Fruit fly (Drosophila melanogaster) whole organism, embryonic: Measurements from ENCODE around the gene Cpr64Ab.

Experiments
- B-H1 ChIP-seq: fragments of 200-800 bp; sonication (Bioruptor generic); IDR thresholded peaks from 3 replicates; pipeline ENCODE4 v1.3.6; 2022; ENCODE audit warnings: missing biosample characterization, missing genetic modification characterization
- BtbVII ChIP-seq: fragments of 200-800 bp; sonication (Bioruptor generic); optimal IDR thresholded peaks from 3 replicates; lab custom pipeline; 2017; ENCODE audit warnings: missing biosample characterization, mild to moderate bottlenecking, missing genetic modification characterization
- CG1024 ChIP-seq: fragments of 200-800 bp; sonication (Bioruptor generic); IDR thresholded peaks from 2 replicates; pipeline ENCODE4 v1.3.6; 2022; ENCODE audit warnings: missing biosample characterization, missing genetic modification characterization
- CG10543 ChIP-seq: fragments of 200-800 bp; sonication (Bioruptor generic); optimal IDR thresholded peaks from 3 replicates; lab custom pipeline; 2017; ENCODE audit warnings: missing biosample characterization, mild to moderate bottlenecking, missing genetic modification characterization, moderate library complexity
- CG10654 ChIP-seq: fragments of 200-800 bp; sonication (Bioruptor generic); optimal IDR thresholded peaks from 2 replicates; lab custom pipeline; 2016; ENCODE audit warnings: missing biosample characterization, missing genetic modification characterization
- CG10979 ChIP-seq: fragments of 200-800 bp; sonication (Bioruptor generic); optimal IDR thresholded peaks from 2 replicates; lab custom pipeline; 2018; ENCODE audit warnings: missing biosample characterization, mild to moderate bottlenecking, missing genetic modification characterization, moderate library complexity
- CG12744 ChIP-seq: fragments of 200-800 bp; sonication (Bioruptor generic); optimal IDR thresholded peaks from 2 replicates; lab custom pipeline; 2016; ENCODE audit warnings: missing biosample characterization, missing genetic modification characterization
- CG13775 ChIP-seq: fragments of 200-800 bp; sonication (Bioruptor generic); optimal IDR thresholded peaks from 3 replicates; lab custom pipeline; 2017; ENCODE audit warnings: missing biosample characterization, mild to moderate bottlenecking, missing genetic modification characterization
- CG16813 ChIP-seq: fragments of 200-800 bp; sonication (Bioruptor generic); IDR thresholded peaks from 3 replicates; pipeline ENCODE4 v1.3.6; 2022; ENCODE audit warnings: missing biosample characterization, missing genetic modification characterization; ENCODE audit not compliant: partially characterized antibody
- CG16815 ChIP-seq: fragments of 200-800 bp; sonication (Bioruptor generic); optimal IDR thresholded peaks from 3 replicates; lab custom pipeline; 2017; ENCODE audit warnings: missing biosample characterization, mild to moderate bottlenecking, missing genetic modification characterization
- CG17186 ChIP-seq: fragments of 200-800 bp; sonication (Bioruptor generic); optimal IDR thresholded peaks from 3 replicates; lab custom pipeline; 2017; ENCODE audit warnings: missing biosample characterization, missing genetic modification reagents, missing genetic modification characterization
- CG17359 ChIP-seq: fragments of 200-800 bp; sonication (Bioruptor generic); optimal IDR thresholded peaks from 3 replicates; lab custom pipeline; 2018; ENCODE audit warnings: missing biosample characterization, mild to moderate bottlenecking, missing genetic modification characterization, moderate library complexity
- CG17612 ChIP-seq: fragments of 200-800 bp; sonication (Bioruptor generic); IDR thresholded peaks from 2 replicates; pipeline ENCODE4 v1.3.6; 2022; ENCODE audit warnings: missing biosample characterization, missing genetic modification characterization
- CG1832 ChIP-seq: fragments of 200-800 bp; sonication (Bioruptor generic); optimal IDR thresholded peaks from 2 replicates; lab custom pipeline; 2017; ENCODE audit warnings: missing biosample characterization, mild to moderate bottlenecking, missing genetic modification characterization, inconsistent platforms
- CG18764 ChIP-seq: fragments of 200-800 bp; sonication (Bioruptor generic); optimal IDR thresholded peaks from 3 replicates; lab custom pipeline; 2016; ENCODE audit warnings: missing biosample characterization, missing genetic modification characterization
- CG2120 ChIP-seq: fragments of 200-800 bp; sonication (Bioruptor generic); optimal IDR thresholded peaks from 3 replicates; lab custom pipeline; 2016; ENCODE audit warnings: missing biosample characterization, missing genetic modification characterization
- CG2129 ChIP-seq: fragments of 200-800 bp; sonication (Bioruptor generic); IDR thresholded peaks from 2 replicates; pipeline ENCODE4 v1.3.6; 2022; ENCODE audit warnings: missing biosample characterization, missing genetic modification characterization; ENCODE audit not compliant: partially characterized antibody
- CG3281 ChIP-seq: fragments of 200-800 bp; sonication (Bioruptor generic); optimal IDR thresholded peaks from 3 replicates; lab custom pipeline; 2017; ENCODE audit warnings: missing biosample characterization, mild to moderate bottlenecking, missing genetic modification characterization
- CG4360 ChIP-seq: fragments of 200-800 bp; sonication (Bioruptor generic); IDR thresholded peaks from 2 replicates; pipeline ENCODE4 v1.3.6; 2022; ENCODE audit warnings: missing biosample characterization, missing genetic modification characterization
- CG6272 ChIP-seq: fragments of 200-800 bp; sonication (Bioruptor generic); IDR thresholded peaks from 2 replicates; pipeline ENCODE4 v1.3.6; 2022; ENCODE audit warnings: missing biosample characterization, missing genetic modification characterization
- CG7357 ChIP-seq: fragments of 200-800 bp; sonication (Bioruptor generic); IDR thresholded peaks from 3 replicates; pipeline ENCODE4 v1.3.6; 2022; ENCODE audit warnings: missing biosample characterization, missing genetic modification characterization
- CG9797 ChIP-seq: fragments of 200-800 bp; sonication (Bioruptor generic); optimal IDR thresholded peaks from 3 replicates; lab custom pipeline; 2018; ENCODE audit warnings: missing biosample characterization, mild to moderate bottlenecking, missing genetic modification characterization
- Dip3 ChIP-seq: fragments of 200-800 bp; sonication (Bioruptor generic); optimal IDR thresholded peaks from 3 replicates; lab custom pipeline; 2016; ENCODE audit warnings: missing biosample characterization, missing genetic modification characterization
- Dref ChIP-seq: fragments of 200-800 bp; sonication (Bioruptor generic); IDR thresholded peaks from 2 replicates; pipeline ENCODE4 v1.3.6; 2022; ENCODE audit warnings: missing biosample characterization, missing genetic modification characterization
- Ets65A ChIP-seq: fragments of 200-800 bp; sonication (Bioruptor generic); peaks from one replicate; lab custom pipeline; 2016; ENCODE audit warnings: missing biosample characterization, missing genetic modification characterization
- Ets97D ChIP-seq: fragments of 200-800 bp; sonication (Bioruptor generic); optimal IDR thresholded peaks from 3 replicates; lab custom pipeline; 2016; ENCODE audit warnings: missing biosample characterization, missing genetic modification characterization
- H2.0 ChIP-seq: fragments of 200-800 bp; sonication (Bioruptor generic); IDR thresholded peaks from 2 replicates; pipeline ENCODE4 v1.3.6; 2022; ENCODE audit warnings: missing biosample characterization, missing genetic modification characterization
- HLH4C ChIP-seq: fragments of 200-800 bp; sonication (Bioruptor generic); IDR thresholded peaks from 3 replicates; pipeline ENCODE4 v1.3.6; 2022; ENCODE audit warnings: missing biosample characterization, missing genetic modification characterization; ENCODE audit not compliant: partially characterized antibody
- HLH54F ChIP-seq: fragments of 200-800 bp; sonication (Bioruptor generic); optimal IDR thresholded peaks from 3 replicates; lab custom pipeline; 2016; ENCODE audit warnings: missing biosample characterization, missing genetic modification characterization
- Hr51 ChIP-seq, 2 experiments: fragments of 200-800 bp; sonication (Bioruptor generic); optimal IDR thresholded peaks; 2 replicates in 1 of 2; 3 replicates in 1 of 2; lab custom pipeline; 2016 to 2018; ENCODE audit warnings: missing biosample characterization in 2 of 2, missing genetic modification characterization in 2 of 2, mild to moderate bottlenecking in 1 of 2, moderate library complexity in 1 of 2
- Jarid2 ChIP-seq: fragments of 200-800 bp; sonication (Bioruptor generic); optimal IDR thresholded peaks from 3 replicates; lab custom pipeline; 2017; ENCODE audit warnings: mild to moderate bottlenecking, missing biosample characterization, missing genetic modification reagents, missing genetic modification characterization
- Ptx1 ChIP-seq: fragments of 200-800 bp; sonication (Bioruptor generic); IDR thresholded peaks from 2 replicates; pipeline ENCODE4 v1.3.6; 2022; ENCODE audit warnings: missing biosample characterization, missing genetic modification characterization
- Rfx ChIP-seq: fragments of 200-800 bp; sonication (Bioruptor generic); IDR thresholded peaks from 2 replicates; pipeline ENCODE4 v1.3.6; 2022; ENCODE audit warnings: missing biosample characterization, missing genetic modification characterization
- TFAM ChIP-seq: fragments of 200-800 bp; sonication (Bioruptor generic); optimal IDR thresholded peaks from 2 replicates; lab custom pipeline; 2017; ENCODE audit warnings: missing biosample characterization, missing genetic modification characterization, inconsistent platforms
- dmrt99B ChIP-seq: fragments of 200-800 bp; sonication (Bioruptor generic); optimal IDR thresholded peaks from 2 replicates; lab custom pipeline; 2018; ENCODE audit warnings: missing biosample characterization, mild to moderate bottlenecking, missing genetic modification characterization, moderate library complexity
- emc ChIP-seq: fragments of 200-800 bp; sonication (Bioruptor generic); optimal IDR thresholded peaks from 2 replicates; lab custom pipeline; 2016; ENCODE audit warnings: missing biosample characterization, missing genetic modification characterization
- esg ChIP-seq: fragments of 200-800 bp; sonication (Bioruptor generic); conservative IDR thresholded peaks from 2 replicates; pipeline ENCODE4 v1.3.6; 2022; ENCODE audit warnings: missing biosample characterization, missing genetic modification characterization
- jing ChIP-seq: fragments of 200-800 bp; sonication (Bioruptor generic); optimal IDR thresholded peaks from 2 replicates; lab custom pipeline; 2018; ENCODE audit warnings: missing biosample characterization, mild to moderate bottlenecking, missing genetic modification characterization
- kah ChIP-seq: fragments of 200-800 bp; sonication (Bioruptor generic); optimal IDR thresholded peaks from 2 replicates; lab custom pipeline; 2018; ENCODE audit warnings: missing biosample characterization, mild to moderate bottlenecking, missing genetic modification characterization
- klu ChIP-seq: fragments of 200-800 bp; sonication (Bioruptor generic); IDR thresholded peaks from 2 replicates; pipeline ENCODE4 v1.3.6; 2022; ENCODE audit warnings: missing biosample characterization, missing genetic modification characterization
- luna ChIP-seq: fragments of 200-800 bp; sonication (Bioruptor generic); optimal IDR thresholded peaks from 2 replicates; lab custom pipeline; 2016; ENCODE audit warnings: missing biosample characterization, missing genetic modification characterization
- oc ChIP-seq: fragments of 200-800 bp; sonication (Bioruptor generic); optimal IDR thresholded peaks from 2 replicates; lab custom pipeline; 2018; ENCODE audit warnings: missing biosample characterization, mild to moderate bottlenecking, missing genetic modification characterization, moderate library complexity
- seq ChIP-seq: fragments of 200-800 bp; sonication (Bioruptor generic); IDR thresholded peaks from 2 replicates; pipeline ENCODE4 v1.3.6; 2022; ENCODE audit warnings: missing biosample characterization, missing genetic modification characterization
- slbo ChIP-seq: fragments of 200-800 bp; sonication (Bioruptor generic); IDR thresholded peaks from 2 replicates; pipeline ENCODE4 v1.3.6; 2022; ENCODE audit warnings: missing biosample characterization, missing genetic modification characterization
- slp2 ChIP-seq: fragments of 200-800 bp; sonication (Bioruptor generic); optimal IDR thresholded peaks from 2 replicates; lab custom pipeline; 2016; ENCODE audit warnings: missing biosample characterization, missing genetic modification characterization
- so ChIP-seq: fragments of 200-800 bp; sonication (Bioruptor generic); IDR thresholded peaks from 3 replicates; pipeline ENCODE4 v1.3.6; 2022; ENCODE audit warnings: missing biosample characterization, missing genetic modification characterization
- stc ChIP-seq: fragments of 200-800 bp; sonication (Bioruptor generic); IDR thresholded peaks from 2 replicates; pipeline ENCODE4 v1.3.6; 2022; ENCODE audit warnings: missing biosample characterization, missing genetic modification characterization
- wdn ChIP-seq: fragments of 200-800 bp; sonication (Bioruptor generic); IDR thresholded peaks from 2 replicates; pipeline ENCODE4 v1.3.6; 2022; ENCODE audit warnings: missing biosample characterization, missing genetic modification characterization
- z ChIP-seq: fragments of 200-800 bp; sonication (Bioruptor generic); IDR thresholded peaks from 3 replicates; pipeline ENCODE4 v1.3.6; 2022; ENCODE audit warnings: missing biosample characterization, missing genetic modification characterization

Cpr64Ab gene

DNA sequence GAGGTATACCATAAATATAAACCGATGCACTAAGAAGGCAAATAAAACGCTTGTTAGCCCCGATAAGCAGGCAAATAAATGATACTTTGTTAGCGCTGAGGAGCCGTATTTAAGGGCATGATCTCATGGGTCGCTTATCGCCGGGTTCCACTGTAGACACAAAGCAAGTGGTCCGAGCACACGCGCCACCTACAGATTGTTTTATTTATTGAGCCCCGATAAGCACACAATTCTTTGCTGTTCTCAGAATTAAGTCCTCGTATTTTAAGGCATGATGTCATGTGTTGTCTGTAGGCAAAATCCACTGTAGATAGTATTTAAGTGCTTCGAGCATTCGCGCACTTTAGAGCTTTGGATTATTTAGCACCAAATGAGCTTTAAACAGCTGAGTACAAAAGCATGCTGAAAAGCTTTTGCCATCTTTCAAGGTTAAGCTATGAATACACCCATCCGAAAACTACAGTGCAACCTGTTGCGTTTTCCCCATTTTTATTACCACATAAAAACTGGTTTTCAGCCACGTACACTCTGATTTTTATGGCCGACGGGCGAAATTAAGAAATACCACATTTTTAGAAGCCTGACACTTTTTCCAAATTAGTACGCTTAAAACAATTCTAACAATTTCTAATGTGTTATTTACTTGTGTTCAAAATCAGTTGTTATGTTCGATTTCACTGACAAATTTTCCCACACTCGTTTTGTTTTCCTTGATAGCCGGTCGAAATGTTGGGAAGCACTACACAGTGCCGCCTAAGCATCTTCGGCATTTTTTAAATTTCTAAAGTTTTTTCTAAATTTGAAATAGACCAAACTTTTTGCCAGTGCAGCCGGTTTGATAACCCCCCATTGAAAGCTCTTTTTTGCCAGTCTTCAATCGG lies 28.3 kb upstream of the Cpr64Ab start, which contains the start of gene Sqor (continued):
- peak; percentile 16; the same call in 1 of the 3 replicates for TF ChIP-seq HLH4C (GFP tag; lab: Robert Waterston, UW)
- peak; percentile 51 for TF ChIP-seq klu
- TF ChIP-seq esg (GFP tag; lab: Robert Waterston, UW), result peak; percentile 77
- peak; percentile 88 for TF ChIP-seq dmrt99B (tag; lab: Kevin White, UChicago)
- peak; percentile 72 for TF ChIP-seq luna
- TF ChIP-seq CG17359, result peak; percentile 86
- peak; percentile 87 for TF ChIP-seq slbo
- no peak for TF ChIP-seq CG1832 (GFP tag; lab: Kevin White, UChicago)
- peak; percentile 85 for TF ChIP-seq Rfx (GFP tag; lab: Robert Waterston, UW)
- no peak for TF ChIP-seq CG16813 (GFP tag; lab: Robert Waterston, UW)
- TF ChIP-seq CG7357 (GFP tag; lab: Robert Waterston, UW), result peak; percentile 75
- peak; percentile 51 for TF ChIP-seq CG10654 (GFP tag; lab: Kevin White, UChicago)
- TF ChIP-seq Dip3, result peak; percentile 92
- TF ChIP-seq B-H1 (GFP tag; lab: Robert Waterston, UW), result peak; percentile 44
- TF ChIP-seq BtbVII (GFP tag; lab: Kevin White, UChicago), result peak; percentile 90
- peak; percentile 89 to 95 for TF ChIP-seq Hr51 (GFP tag; optimal IDR thresholded peaks at IDR 0.05; lab: Kevin White, UChicago)
- TF ChIP-seq Jarid2 (GFP tag; lab: Kevin White, UChicago), result peak; percentile 54
- peak; percentile 92 for TF ChIP-seq CG10543 (GFP tag; lab: Kevin White, UChicago)
- TF ChIP-seq CG16815 (GFP tag; lab: Kevin White, UChicago), result peak; percentile 77
- peak; percentile 87 for TF ChIP-seq HLH54F
- TF ChIP-seq stc (GFP tag; lab: Robert Waterston, UW), result peak; percentile 72
- TF ChIP-seq CG17612 (GFP tag; lab: Robert Waterston, UW), result peak; percentile 24; the same call in 1 of the 2 replicates
- TF ChIP-seq so (GFP tag; lab: Robert Waterston, UW), result peak; percentile 85
- peak; percentile 95 for TF ChIP-seq Ets65A
- peak; percentile 59 for TF ChIP-seq CG1024 (GFP tag; lab: Robert Waterston, UW)
- TF ChIP-seq TFAM (GFP tag; lab: Kevin White, UChicago), result no peak
- peak; percentile 93 for TF ChIP-seq CG3281 (GFP tag; lab: Kevin White, UChicago)
- peak; percentile 81 for TF ChIP-seq CG13775 (GFP tag; lab: Kevin White, UChicago)
- TF ChIP-seq CG18764, result peak; percentile 54
- TF ChIP-seq seq (GFP tag; lab: Robert Waterston, UW), result peak; percentile 85
- peak; percentile 4 for TF ChIP-seq CG17186 (GFP tag; lab: Kevin White, UChicago)
- TF ChIP-seq CG10979, result peak; percentile 33
- TF ChIP-seq wdn (GFP tag; lab: Robert Waterston, UW), result peak; percentile 70
- peak; percentile 44 for TF ChIP-seq kah
- peak; percentile 66; the same call in 1 of the 2 replicates for TF ChIP-seq H2.0
- TF ChIP-seq CG6272 (GFP tag; lab: Robert Waterston, UW), result peak; percentile 62
- peak; percentile 83 for TF ChIP-seq oc (tag; lab: Kevin White, UChicago)
- peak; percentile 75 for TF ChIP-seq Ptx1 (GFP tag; lab: Robert Waterston, UW)
- peak; percentile 86 for TF ChIP-seq slp2 (GFP tag; lab: Kevin White, UChicago)
- peak; percentile 41; the same call in 1 of the 2 replicates for TF ChIP-seq CG4360
- TF ChIP-seq CG12744, result peak; percentile 65
- TF ChIP-seq z (GFP tag; lab: Robert Waterston, UW), result no peak
- TF ChIP-seq CG2129 (GFP tag; lab: Robert Waterston, UW), result no peak
- peak; percentile 71 for TF ChIP-seq emc (GFP tag; lab: Kevin White, UChicago)
- TF ChIP-seq jing (GFP tag; lab: Kevin White, UChicago), result peak; percentile 75
- peak; percentile 20 for TF ChIP-seq Ets97D (GFP tag; lab: Kevin White, UChicago)
- no peak; the same call in 1 of the 2 replicates for TF ChIP-seq Dref (GFP tag; lab: Robert Waterston, UW)
- TF ChIP-seq CG2120, result peak; percentile 92
- no peak for TF ChIP-seq CG9797
